Worm (Caenorhabditis elegans): Measurements from ENCODE around the gene F36H12.10.
"Not testable (repeated sequence)": the region's sequence is repeated elsewhere in the genome, so short reads cannot be mapped to it uniquely, and the experiment has no call there.

F36H12.10 gene

ce11 chrIV:5254678-5255077 is at the start of gene F36H12.10:
TSS of gene F36H12.10 (minus strand) at chrIV:5254778.
- not testable (repeated sequence) for TF ChIP-seq unc-62 (GFP tag; optimal IDR thresholded peaks at IDR 0.05); R02D3.7 (tag; optimal IDR thresholded peaks at IDR 0.05); fkh-10 (GFP tag; optimal IDR thresholded peaks at IDR 0.05)

- TF ChIP-seq lin-15B (tag; optimal IDR thresholded peaks at IDR 0.05) = no peak
- no peak for TF ChIP-seq ztf-11 (tag; optimal IDR thresholded peaks at IDR 0.05)
- no peak for TF ChIP-seq ceh-16 (tag; optimal IDR thresholded peaks at IDR 0.05)
- TF ChIP-seq nhr-77 (tag; optimal IDR thresholded peaks at IDR 0.05) = no peak
- no peak for TF ChIP-seq pqm-1 (tag; optimal IDR thresholded peaks at IDR 0.05)
- no peak for TF ChIP-seq mml-1 (tag; optimal IDR thresholded peaks at IDR 0.05)
Observed at ce11 chrIV:5303030-5303429, 48.5 kb upstream of the F36H12.10 start, which contains the start of gene ZK354.7. TSS of gene ZK354.7 (minus strand) at chrIV:5303130.

ce11 chrIV:5297436-5298012 is 42.9 kb upstream of the F36H12.10 start, which contains the start of the genes ZK354.6 and msp-113:
TSS of gene ZK354.6 (minus strand) at chrIV:5297536.
TSS of gene msp-113 (plus strand) at chrIV:5297962.
- TF ChIP-seq fkh-10 (GFP tag; optimal IDR thresholded peaks at IDR 0.05) = no peak
- TF ChIP-seq fos-1 (tag; optimal IDR thresholded peaks at IDR 0.05) = no peak
- no peak for TF ChIP-seq jun-1 (tag; optimal IDR thresholded peaks at IDR 0.05)
- no peak for TF ChIP-seq ztf-4 (tag; optimal IDR thresholded peaks at IDR 0.05)
- TF ChIP-seq nhr-77 (tag; optimal IDR thresholded peaks at IDR 0.05) = no peak
- TF ChIP-seq elt-3 (tag; optimal IDR thresholded peaks at IDR 0.05) = no peak
- TF ChIP-seq ceh-16 (tag; optimal IDR thresholded peaks at IDR 0.05) = no peak
- TF ChIP-seq ama-1 (optimal IDR thresholded peaks at IDR 0.05) = no peak

- not testable (repeated sequence) for TF ChIP-seq lsy-12, eor-1, nhr-77 (tag; optimal IDR thresholded peaks at IDR 0.05)
Observed at ce11 chrIV:5295240-5295639, 40.7 kb upstream of the F36H12.10 start, which contains the start of gene msp-51. TSS of gene msp-51 (minus strand) at chrIV:5295340.

- no peak for TF ChIP-seq elt-1 (tag; optimal IDR thresholded peaks at IDR 0.05)
- no peak for TF ChIP-seq aly-2 (tag; optimal IDR thresholded peaks at IDR 0.05)
- TF ChIP-seq nhr-28 (tag; optimal IDR thresholded peaks at IDR 0.05) = no peak
- no peak for TF ChIP-seq nhr-23 (tag; optimal IDR thresholded peaks at IDR 0.05)
- no peak for TF ChIP-seq fkh-2 (tag; optimal IDR thresholded peaks at IDR 0.05)
- TF ChIP-seq nfya-1 (tag; optimal IDR thresholded peaks at IDR 0.05; ENCODE audit: insufficient read depth) = no peak
- TF ChIP-seq zag-1 (tag; optimal IDR thresholded peaks at IDR 0.05) = no peak
- no peak for TF ChIP-seq nhr-67 (tag; optimal IDR thresholded peaks at IDR 0.05)
- TF ChIP-seq nhr-25 (tag; optimal IDR thresholded peaks at IDR 0.05) = no peak
- TF ChIP-seq jun-1 (tag; optimal IDR thresholded peaks at IDR 0.05) = no peak
- TF ChIP-seq hmg-11 (tag; optimal IDR thresholded peaks at IDR 0.05) = no peak
- no peak for TF ChIP-seq elt-2 (tag; optimal IDR thresholded peaks at IDR 0.05)
- TF ChIP-seq daf-12 (tag; optimal IDR thresholded peaks at IDR 0.05) = no peak
- TF ChIP-seq R02D3.7 (tag; optimal IDR thresholded peaks at IDR 0.05) = no peak
- TF ChIP-seq elt-3 (tag; optimal IDR thresholded peaks at IDR 0.05) = no peak
- TF ChIP-seq tbx-2 (tag; optimal IDR thresholded peaks at IDR 0.05) = no peak
- TF ChIP-seq ceh-16 (tag; optimal IDR thresholded peaks at IDR 0.05) = no peak
Observed at ce11 chrIV:5294467-5294866, 39.9 kb upstream of the F36H12.10 start.

ce11 chrIV:5291207-5291606 is 36.6 kb upstream of the F36H12.10 start:
- no peak for TF ChIP-seq fos-1 (tag; optimal IDR thresholded peaks at IDR 0.05)
- TF ChIP-seq jun-1 (tag; optimal IDR thresholded peaks at IDR 0.05) = no peak

- TF ChIP-seq nfya-1 (tag; optimal IDR thresholded peaks at IDR 0.05; ENCODE audit: insufficient read depth) = no peak
- no peak for TF ChIP-seq mml-1 (tag; optimal IDR thresholded peaks at IDR 0.05)
- TF ChIP-seq nhr-67 (tag; optimal IDR thresholded peaks at IDR 0.05) = no peak
- no peak for TF ChIP-seq nhr-25 (tag; optimal IDR thresholded peaks at IDR 0.05)
- TF ChIP-seq ztf-4 (tag; optimal IDR thresholded peaks at IDR 0.05) = no peak
- no peak for TF ChIP-seq elt-2 (tag; optimal IDR thresholded peaks at IDR 0.05)
- no peak for TF ChIP-seq nhr-11 (tag; optimal IDR thresholded peaks at IDR 0.05)
- no peak for TF ChIP-seq fos-1 (tag; optimal IDR thresholded peaks at IDR 0.05)
- no peak for TF ChIP-seq lsy-12 (tag; optimal IDR thresholded peaks at IDR 0.05)
- TF ChIP-seq nhr-12 (tag; optimal IDR thresholded peaks at IDR 0.05) = no peak
- no peak for TF ChIP-seq ZK546.5 (tag; optimal IDR thresholded peaks at IDR 0.05)
- no peak for TF ChIP-seq ztf-11 (tag; optimal IDR thresholded peaks at IDR 0.05)
- no peak for TF ChIP-seq ceh-82 (tag; optimal IDR thresholded peaks at IDR 0.05)
- no peak for TF ChIP-seq lin-15B (tag; optimal IDR thresholded peaks at IDR 0.05)
- no peak for TF ChIP-seq hmg-11 (tag; optimal IDR thresholded peaks at IDR 0.05)
- no peak for TF ChIP-seq unc-39 (tag; optimal IDR thresholded peaks at IDR 0.05)
- no peak for TF ChIP-seq skn-1 (tag; optimal IDR thresholded peaks at IDR 0.05)
- TF ChIP-seq snpc-4 (tag; optimal IDR thresholded peaks at IDR 0.05) = no peak
- no peak for TF ChIP-seq jun-1 (tag; optimal IDR thresholded peaks at IDR 0.05)
- TF ChIP-seq sea-2 (GFP tag; optimal IDR thresholded peaks at IDR 0.05) = no peak
Observed at ce11 chrIV:5290547-5290946, 36.0 kb upstream of the F36H12.10 start, which contains the start of gene nlp-47. TSS of gene nlp-47 (plus strand) at chrIV:5290847.
